Fruit fly (Drosophila melanogaster): ENCODE data around the gene kug.

kug gene

dm6 chr3L:19991714-19992231 lies 13.3 kb upstream of the kug start, which contains the start of the genes CG7646 and Nca (continued):
- TF ChIP-seq zfh1 (GFP tag; IDR thresholded peaks at IDR 0.05) (no peak), CG1233 (GFP tag; optimal IDR thresholded peaks at IDR 0.05) (no peak), H15 (GFP tag; IDR thresholded peaks at IDR 0.05) (no peak), bbx (GFP tag; IDR thresholded peaks at IDR 0.05; ENCODE audit: partially characterized antibody) (peak; percentile 95), CG3995 (GFP tag; optimal IDR thresholded peaks at IDR 0.05) (peak; percentile 82), gfzf (GFP tag; optimal IDR thresholded peaks at IDR 0.05) (peak; percentile 27), YL-1 (GFP tag; optimal IDR thresholded peaks at IDR 0.05) (peak; percentile 65), mld (GFP tag; IDR thresholded peaks at IDR 0.05; ENCODE audit: partially characterized antibody) (peak; percentile 89), zfh2 (GFP tag; optimal IDR thresholded peaks at IDR 0.05) (peak; percentile 38), MBD-R2 (GFP tag; IDR thresholded peaks at IDR 0.05) (peak; percentile 60)

dm6 chr3L:19994015-19994414 lies 11.1 kb upstream of the kug start:
- TF ChIP-seq gfzf (GFP tag; optimal IDR thresholded peaks at IDR 0.05) (no peak), Kr (GFP tag; optimal IDR thresholded peaks at IDR 0.05) (no peak), chn (GFP tag; optimal IDR thresholded peaks at IDR 0.05) (no peak), CG13894 (tag; optimal IDR thresholded peaks at IDR 0.05) (peak; percentile 42), CG12659 (GFP tag; optimal IDR thresholded peaks at IDR 0.05) (no peak), CG6791 (GFP tag; IDR thresholded peaks at IDR 0.05; ENCODE audit: partially characterized antibody) (no peak), lov (optimal IDR thresholded peaks at IDR 0.05) (no peak), lov (GFP tag; IDR thresholded peaks at IDR 0.05) (no peak), CG17186 (GFP tag; optimal IDR thresholded peaks at IDR 0.05) (no peak), tgo (GFP tag; IDR thresholded peaks at IDR 0.05) (no peak), CG8290 (GFP tag; optimal IDR thresholded peaks at IDR 0.05) (no peak), CG8290 (tag; optimal IDR thresholded peaks at IDR 0.05) (peak in 1 of 2 experiments; percentile 27), ewg (GFP tag; optimal IDR thresholded peaks at IDR 0.05) (peak; percentile 90), abd-A (tag; optimal IDR thresholded peaks at IDR 0.05) (peak; percentile 7), onecut (GFP tag; IDR thresholded peaks at IDR 0.05) (peak; percentile 85), HmgZ (tag; optimal IDR thresholded peaks at IDR 0.05) (no peak), CG2199 (GFP tag; IDR thresholded peaks at IDR 0.05) (no peak), Nf-YC (tag; optimal IDR thresholded peaks at IDR 0.05) (peak; percentile 61), stwl (tag; optimal IDR thresholded peaks at IDR 0.05) (peak; percentile 35), dan (GFP tag; IDR thresholded peaks at IDR 0.05) (no peak), NFAT (GFP tag; IDR thresholded peaks at IDR 0.05) (no peak), Deaf1 (tag; optimal IDR thresholded peaks at IDR 0.05) (no peak), Vsx1 (GFP tag; optimal IDR thresholded peaks at IDR 0.05) (no peak), CG12155 (GFP tag; optimal IDR thresholded peaks at IDR 0.05) (no peak), ara (GFP tag; IDR thresholded peaks at IDR 0.05) (no peak), CG15073 (GFP tag; optimal IDR thresholded peaks at IDR 0.05) (no peak), Med (GFP tag) (peak; percentile 50), CG32767 (GFP tag; IDR thresholded peaks at IDR 0.05) (peak; percentile 77), CG6683 (GFP tag; optimal IDR thresholded peaks at IDR 0.05) (no peak), CG13287 (GFP tag; IDR thresholded peaks at IDR 0.05; ENCODE audit: partially characterized antibody) (0 out of 2 replicates have a peak, but pooled peaks have one; percentile 16)

Measured in whole organism, embryonic.